Worm (Caenorhabditis elegans): ENCODE results near the gene rimb-1.

The rimb-1 gene

DNA sequence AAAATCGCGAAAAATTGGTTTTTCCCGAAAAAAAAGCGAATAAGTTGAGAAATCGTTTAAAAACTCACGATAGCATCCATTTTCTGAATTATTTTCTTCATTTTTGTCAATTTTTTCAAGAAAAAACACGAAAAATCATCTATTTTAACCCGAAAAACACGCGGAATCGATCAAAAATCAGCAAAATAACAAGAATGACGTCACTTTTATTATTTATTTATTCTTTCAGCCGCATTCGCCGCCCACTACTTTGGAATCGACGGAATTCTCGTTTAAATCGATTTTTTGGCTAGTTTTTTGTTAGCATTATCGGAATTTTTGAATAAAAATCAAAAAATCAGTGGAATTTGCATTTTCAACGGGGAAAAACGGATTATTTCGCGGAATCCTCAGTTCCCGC, 10.2 kb upstream of the rimb-1 start, which contains the start of gene Y39A3CL.4:
TSS of gene Y39A3CL.4 (minus strand) at position 101 of the 400 bp plus-strand sequence.
- no peak for TF ChIP-seq nhr-179 (tag; optimal IDR thresholded peaks at IDR 0.05)
- no peak for TF ChIP-seq B0336.3 (GFP tag; IDR thresholded peaks at IDR 0.05)
- TF ChIP-seq B0019.2 (GFP tag; conservative IDR thresholded peaks at IDR 0.05): no peak
- no peak for TF ChIP-seq Y53F4B.3 (GFP tag; IDR thresholded peaks at IDR 0.05)
- TF ChIP-seq chd-7 (tag; optimal IDR thresholded peaks at IDR 0.05): no peak
- no peak for TF ChIP-seq F37B4.10 (GFP tag; IDR thresholded peaks at IDR 0.05)
- no peak for TF ChIP-seq let-526 (GFP tag; IDR thresholded peaks at IDR 0.05)
- TF ChIP-seq cebp-2 (GFP tag; IDR thresholded peaks at IDR 0.05): no peak
- TF ChIP-seq mes-4 (tag; optimal IDR thresholded peaks at IDR 0.05): no peak
- TF ChIP-seq snpc-1.1 (tag; optimal IDR thresholded peaks at IDR 0.05; ENCODE audit: insufficient read depth): no peak
- TF ChIP-seq gei-17 (GFP tag; optimal IDR thresholded peaks at IDR 0.05): no peak
- TF ChIP-seq tbp1 (GFP tag; optimal IDR thresholded peaks at IDR 0.05): no peak
- no peak for TF ChIP-seq attf-5 (GFP tag; optimal IDR thresholded peaks at IDR 0.05)

DNA sequence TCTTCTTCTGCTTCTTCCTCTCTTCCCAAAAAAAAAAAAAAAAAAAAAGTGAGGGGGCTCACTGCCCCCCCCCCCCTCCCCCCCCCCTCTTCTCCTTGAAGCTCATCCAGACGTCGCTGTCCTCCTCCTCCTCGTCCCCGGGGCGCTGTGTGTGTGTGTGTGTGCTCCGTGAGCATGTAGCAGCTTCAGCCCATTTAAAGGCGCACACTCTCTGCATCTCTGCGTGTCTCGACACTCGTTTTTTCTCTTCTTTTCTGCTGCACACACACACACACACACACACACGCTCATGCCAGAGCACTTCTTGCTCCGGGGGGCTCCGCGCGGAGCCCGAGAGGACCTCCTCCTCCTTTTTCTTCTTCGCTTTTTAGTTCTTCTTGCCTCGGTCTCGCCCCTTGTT, 2.4 kb upstream of the rimb-1 start:
- TF ChIP-seq lsl-1 (GFP tag; optimal IDR thresholded peaks at IDR 0.05) (no peak), attf-5 (GFP tag; optimal IDR thresholded peaks at IDR 0.05) (peak; percentile 52), ztf-3 (GFP tag; optimal IDR thresholded peaks at IDR 0.05) (peak; percentile 24), lin-35 (GFP tag; optimal IDR thresholded peaks at IDR 0.05) (peak in 1 of 3 experiments; percentile 34), hmg-1.2 (GFP tag; IDR thresholded peaks at IDR 0.05) (peak; percentile 52), ccch-3 (GFP tag; optimal IDR thresholded peaks at IDR 0.05) (no peak), hrde-1 (tag; optimal IDR thresholded peaks at IDR 0.05; ENCODE audit: borderline replicate concordance) (no peak), xnd-1 (tag; optimal IDR thresholded peaks at IDR 0.05) (no peak), cebp-1 (GFP tag; IDR thresholded peaks at IDR 0.05) (no peak), cebp-1 (tag; optimal IDR thresholded peaks at IDR 0.05) (peak; percentile 44), zfh-2 (GFP tag; conservative IDR thresholded peaks at IDR 0.05) (peak; percentile 94), snpc-3.4 (tag; optimal IDR thresholded peaks at IDR 0.05) (no peak), nfya-2 (GFP tag; IDR thresholded peaks at IDR 0.05) (no peak), snpc-1.3 (tag; optimal IDR thresholded peaks at IDR 0.05; ENCODE audit: insufficient read depth) (no peak), hsf-1 (GFP tag; IDR thresholded peaks at IDR 0.05) (no peak), K12H6.12 (tag; optimal IDR thresholded peaks at IDR 0.05) (peak; percentile 65), ceh-91 (GFP tag; IDR thresholded peaks at IDR 0.05) (no peak), lsy-27 (tag; optimal IDR thresholded peaks at IDR 0.05; ENCODE audit: borderline replicate concordance, insufficient read depth) (no peak), egrh-3 (GFP tag; IDR thresholded peaks at IDR 0.05) (peak; percentile 93), mcd-1 (GFP tag; IDR thresholded peaks at IDR 0.05) (0 out of 2 replicates have a peak, but pooled peaks have one; percentile 32), tbx-9 (tag; optimal IDR thresholded peaks at IDR 0.05; ENCODE audit: borderline replicate concordance) (no peak), K11D2.4 (GFP tag; IDR thresholded peaks at IDR 0.05) (no peak), ZK185.1 (tag; optimal IDR thresholded peaks at IDR 0.05; ENCODE audit: poor library complexity, severe bottlenecking) (no peak)

DNA sequence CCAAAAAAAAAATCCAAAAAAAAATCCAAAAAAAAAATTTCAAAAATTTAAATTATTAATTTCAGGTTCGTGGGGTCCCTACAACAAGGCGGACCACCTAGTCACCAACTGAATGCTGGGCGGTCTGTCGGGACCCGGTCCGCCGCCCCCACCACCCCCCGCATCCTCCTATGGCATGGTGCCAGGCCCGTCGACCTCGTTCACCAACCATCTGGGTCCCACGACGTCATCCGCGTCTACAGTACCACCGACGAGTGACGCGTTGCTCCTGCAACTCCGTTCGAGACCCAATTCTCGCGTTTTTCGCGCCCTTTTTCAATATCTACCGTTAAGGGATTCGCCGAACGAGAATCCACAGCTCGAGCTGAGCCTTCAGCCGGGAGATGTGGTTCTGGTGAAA, 839 bp downstream of the rimb-1 start:
- TF ChIP-seq tlf-1 (GFP tag; optimal IDR thresholded peaks at IDR 0.05) (no peak), egrh-3 (GFP tag; IDR thresholded peaks at IDR 0.05) (peak; percentile 54; the same call in 1 of the 2 replicates), zfh-2 (GFP tag; conservative IDR thresholded peaks at IDR 0.05) (peak; percentile 79), F23B12.7 (tag; optimal IDR thresholded peaks at IDR 0.05; ENCODE audit: insufficient read depth) (no peak)

Data from whole organism, young adult.